Worm (Caenorhabditis elegans) whole organism, young adult: ENCODE results near the gene clec-66.

ENCODE experiments used
- D2030.7 ChIP-seq: fragments of 200-800 bp; sonication (Bioruptor generic); IDR thresholded peaks from 2 replicates; pipeline ENCODE4 v1.3.6; 2022; ENCODE audit warnings: missing genetic modification reagents, missing genetic modification characterization, missing compliant biosample characterization
- Y67H2A.10 ChIP-seq: fragments of 200-800 bp; sonication (Bioruptor generic); conservative IDR thresholded peaks from 2 replicates; pipeline ENCODE4 v1.3.6; 2022; ENCODE audit warnings: missing genetic modification reagents, missing genetic modification characterization, missing compliant biosample characterization
- ceh-40 ChIP-seq: fragments of 200-800 bp; sonication (Bioruptor generic); IDR thresholded peaks from 2 replicates; pipeline ENCODE4 v1.3.6; 2022; ENCODE audit warnings: missing genetic modification characterization, missing compliant biosample characterization
- fkh-3 ChIP-seq: sonication (generic microtip); optimal IDR thresholded peaks from 2 replicates; lab custom pipeline; 2016; ENCODE audit warnings: mild to moderate bottlenecking, missing genetic modification characterization, missing compliant biosample characterization
- gei-17 ChIP-seq: fragments of 200-800 bp; sonication (Bioruptor generic); optimal IDR thresholded peaks from 2 replicates; lab custom pipeline; 2018; ENCODE audit warnings: mild to moderate bottlenecking, missing genetic modification characterization, missing compliant biosample characterization
- nhr-120 ChIP-seq: fragments of 200-800 bp; sonication (Bioruptor generic); IDR thresholded peaks from 2 replicates; pipeline ENCODE4 v1.3.6; 2022; ENCODE audit warnings: missing genetic modification characterization, missing compliant biosample characterization
- pha-4 ChIP-seq: fragments of 150-350 bp; sonication (generic microtip); optimal IDR thresholded peaks from 2 replicates; lab custom pipeline; 2014; ENCODE audit warnings: missing biosample characterization, missing genetic modification reagents, missing genetic modification characterization
- rec-8 ChIP-seq, 2 experiments: sonication (generic microtip); optimal IDR thresholded peaks; 2 replicates each; lab custom pipeline; 2016; ENCODE audit warnings: mild to moderate bottlenecking in 2 of 2, missing genetic modification characterization in 2 of 2, missing genetic modification reagents in 2 of 2, missing genotype in 2 of 2, missing biosample characterization in 1 of 2, missing compliant biosample characterization in 1 of 2, moderate library complexity in 1 of 2
- snpc-1.1 ChIP-seq: sonication (generic microtip); optimal IDR thresholded peaks from 2 replicates; lab custom pipeline; 2017; ENCODE audit warnings: missing genetic modification characterization, mild to moderate bottlenecking, missing compliant biosample characterization, antibody characterized with exemption, moderate library complexity, missing genotype, missing genetic modification reagents; ENCODE audit not compliant: insufficient read depth
- snpc-3.4 ChIP-seq: sonication (generic microtip); optimal IDR thresholded peaks from 2 replicates; lab custom pipeline; 2017; ENCODE audit warnings: missing genetic modification characterization, mild to moderate bottlenecking, missing compliant biosample characterization, antibody characterized with exemption, moderate library complexity, missing genotype, missing genetic modification reagents
- unc-62 ChIP-seq: fragments of 150-350 bp; optimal IDR thresholded peaks from 2 replicates; lab custom pipeline; 2014; ENCODE audit warnings: missing biosample characterization, missing genetic modification reagents, missing genetic modification characterization

ce11 chrII:12897942-12898341 lies 6.3 kb upstream of the clec-66 start, which contains the start of gene clec-64:
- no peak for TF ChIP-seq D2030.7 (GFP tag; lab: Robert Waterston, UW)
- TF ChIP-seq gei-17 (GFP tag; lab: Kevin White, UChicago), result no peak
- TF ChIP-seq Y67H2A.10 (GFP tag; lab: Robert Waterston, UW), result no peak
- no peak for TF ChIP-seq fkh-3
- TF ChIP-seq pha-4 (tag; lab: Kevin White, UChicago), result no peak
- no peak for TF ChIP-seq snpc-1.1
- TF ChIP-seq unc-62 (GFP tag; lab: Kevin White, UChicago), result no peak
- no peak for TF ChIP-seq nhr-120 (GFP tag; lab: Robert Waterston, UW)
- no peak for TF ChIP-seq ceh-40 (GFP tag; lab: Robert Waterston, UW)
- TF ChIP-seq snpc-3.4 (tag; lab: Kevin White, UChicago), result no peak
- no peak for TF ChIP-seq rec-8 (tag; optimal IDR thresholded peaks at IDR 0.05; lab: Kevin White, UChicago)
